Worm (Caenorhabditis elegans) whole organism, late embryonic: ENCODE measurements around the gene dhs-15.

Experiments used
- ama-1 ChIP-seq: fragments of 150-350 bp; optimal IDR thresholded peaks from 2 replicates; lab custom pipeline; 2014
- ceh-48 ChIP-seq: sonication (generic microtip); optimal IDR thresholded peaks from 2 replicates; lab custom pipeline; 2016; ENCODE audit warnings: missing genetic modification characterization, inconsistent platforms, missing compliant biosample characterization
- ceh-9 ChIP-seq: sonication (generic microtip); optimal IDR thresholded peaks from 2 replicates; lab custom pipeline; 2016; ENCODE audit warnings: mild to moderate bottlenecking, missing genetic modification characterization, inconsistent platforms, missing compliant biosample characterization
- elt-2 ChIP-seq: sonication (generic microtip); optimal IDR thresholded peaks from 2 replicates; lab custom pipeline; 2016; ENCODE audit warnings: missing genetic modification reagents, missing genetic modification characterization, missing compliant biosample characterization
- fkh-10 ChIP-seq: fragments of 150-350 bp; optimal IDR thresholded peaks from 2 replicates; lab custom pipeline; 2014; ENCODE audit warnings: missing biosample characterization, missing genetic modification reagents, missing genetic modification characterization
- fkh-6 ChIP-seq: sonication (generic microtip); optimal IDR thresholded peaks from 2 replicates; lab custom pipeline; 2016; ENCODE audit warnings: missing genetic modification characterization, missing compliant biosample characterization
- nhr-11 ChIP-seq: fragments of 150-350 bp; optimal IDR thresholded peaks from 2 replicates; lab custom pipeline; 2014; ENCODE audit warnings: missing biosample characterization, missing genetic modification characterization
- npax-4 ChIP-seq: sonication (generic microtip); optimal IDR thresholded peaks from 2 replicates; lab custom pipeline; 2016; ENCODE audit warnings: missing genetic modification characterization, missing compliant biosample characterization
- pha-4 ChIP-seq: fragments of 150-350 bp; optimal IDR thresholded peaks from 2 replicates; lab custom pipeline; 2018; ENCODE audit warnings: missing biosample characterization, missing genetic modification reagents, missing genetic modification characterization
- pqm-1 ChIP-seq: sonication (generic microtip); optimal IDR thresholded peaks from 2 replicates; lab custom pipeline; 2016; ENCODE audit warnings: missing genetic modification characterization, missing compliant biosample characterization
- rnt-1 ChIP-seq: sonication (generic microtip); optimal IDR thresholded peaks from 2 replicates; lab custom pipeline; 2016; ENCODE audit warnings: missing genetic modification characterization, missing compliant biosample characterization
- sox-4 ChIP-seq: sonication (generic microtip); optimal IDR thresholded peaks from 2 replicates; lab custom pipeline; 2017; ENCODE audit warnings: mild to moderate bottlenecking, missing genetic modification characterization, inconsistent platforms, missing compliant biosample characterization
- tbx-2 ChIP-seq: sonication (generic microtip); optimal IDR thresholded peaks from 2 replicates; lab custom pipeline; 2016; ENCODE audit warnings: missing genetic modification characterization, missing compliant biosample characterization
- unc-86 ChIP-seq: sonication (generic microtip); optimal IDR thresholded peaks from 2 replicates; lab custom pipeline; 2016; ENCODE audit warnings: missing genetic modification characterization, missing compliant biosample characterization

ce11 chrV:2740228-2740627, 29.4 kb downstream of the dhs-15 start, which contains the start of gene srg-61:
- TF ChIP-seq npax-4 (tag; lab: Kevin White, UChicago), result no peak
- TF ChIP-seq pha-4 (tag; lab: Kevin White, UChicago), result no peak
- TF ChIP-seq fkh-10 (GFP tag; lab: Kevin White, UChicago), result no peak
- TF ChIP-seq fkh-6 (tag; lab: Kevin White, UChicago), result no peak
- TF ChIP-seq sox-4, result no peak
- no peak for TF ChIP-seq rnt-1 (tag; lab: Kevin White, UChicago)
- TF ChIP-seq ceh-9 (tag; lab: Kevin White, UChicago), result no peak
- no peak for TF ChIP-seq pqm-1
- no peak for TF ChIP-seq unc-86 (tag; lab: Kevin White, UChicago)
- TF ChIP-seq nhr-11 (tag; lab: Kevin White, UChicago), result no peak
- TF ChIP-seq ceh-48 (tag; lab: Kevin White, UChicago), result no peak
- TF ChIP-seq ama-1 (lab: Kevin White, UChicago), result no peak
- TF ChIP-seq tbx-2 (tag; lab: Kevin White, UChicago), result no peak
- no peak for TF ChIP-seq elt-2 (tag; lab: Kevin White, UChicago)
